Worm (Caenorhabditis elegans): ENCODE measurements around the gene gcy-19.

ce11 chrII:3251782-3252181 is 7.4 kb downstream of the gcy-19 start:
- TF ChIP-seq mbf-1 (tag; optimal IDR thresholded peaks at IDR 0.05): no peak
- TF ChIP-seq lin-11 (tag; optimal IDR thresholded peaks at IDR 0.05): no peak
- TF ChIP-seq elt-3 (tag; optimal IDR thresholded peaks at IDR 0.05): no peak
- TF ChIP-seq nhr-25 (tag; optimal IDR thresholded peaks at IDR 0.05): no peak
- no peak for TF ChIP-seq nhr-23 (tag; optimal IDR thresholded peaks at IDR 0.05)
- TF ChIP-seq snpc-4 (tag; optimal IDR thresholded peaks at IDR 0.05): no peak
- TF ChIP-seq nhr-237 (tag; optimal IDR thresholded peaks at IDR 0.05): no peak
- no peak for TF ChIP-seq blmp-1 (tag; optimal IDR thresholded peaks at IDR 0.05; ENCODE audit: insufficient read depth)
- TF ChIP-seq ama-1 (optimal IDR thresholded peaks at IDR 0.05): no peak
- no peak for TF ChIP-seq alr-1 (tag; optimal IDR thresholded peaks at IDR 0.05)
- no peak for TF ChIP-seq lsy-2 (tag; optimal IDR thresholded peaks at IDR 0.05)
- TF ChIP-seq ceh-16 (tag; optimal IDR thresholded peaks at IDR 0.05): no peak
- no peak for TF ChIP-seq unc-39 (tag; optimal IDR thresholded peaks at IDR 0.05)
- TF ChIP-seq crh-2 (tag; optimal IDR thresholded peaks at IDR 0.05): no peak

All from whole organism, L2 larva.